Worm (Caenorhabditis elegans): Measurements from ENCODE around the gene H04J21.4.

Gene H04J21.4

DNA sequence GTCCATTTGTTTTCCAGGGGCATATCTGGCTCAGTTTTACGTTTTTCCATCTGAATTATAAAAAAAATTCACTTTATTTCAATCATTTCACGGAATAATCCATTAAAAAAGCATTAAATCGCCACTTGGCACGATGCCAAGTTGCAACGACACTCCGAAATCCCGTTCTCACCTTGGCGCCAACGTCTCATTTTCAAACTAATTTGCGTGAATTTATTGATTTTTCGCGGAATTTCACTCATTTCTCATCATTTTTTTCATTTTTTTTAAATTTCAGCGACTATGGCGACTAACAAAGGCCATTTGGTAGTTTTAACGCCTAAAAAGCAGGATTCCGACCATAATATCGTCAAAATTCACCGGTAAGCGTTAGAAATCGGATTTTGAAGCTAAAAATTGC lies 7.6 kb upstream of the H04J21.4 start, which contains the start of gene H14E04.2 (continued):
- TF ChIP-seq cey-2 (tag; optimal IDR thresholded peaks at IDR 0.05; ENCODE audit: borderline replicate concordance, insufficient read depth) (no peak), zip-2 (tag; optimal IDR thresholded peaks at IDR 0.05) (no peak), daf-19 (GFP tag; conservative IDR thresholded peaks at IDR 0.05) (no peak), nhr-6 (tag; optimal IDR thresholded peaks at IDR 0.05) (peak; percentile 26), mxl-3 (GFP tag; optimal IDR thresholded peaks at IDR 0.05) (no peak), F26F4.8 (GFP tag; conservative IDR thresholded peaks at IDR 0.05) (no peak), spr-3 (GFP tag; optimal IDR thresholded peaks at IDR 0.05) (no peak), F37D6.2 (tag; optimal IDR thresholded peaks at IDR 0.05) (no peak), jun-1 (tag; optimal IDR thresholded peaks at IDR 0.05) (no peak), F10B5.3 (tag; optimal IDR thresholded peaks at IDR 0.05) (no peak), saeg-2 (GFP tag; IDR thresholded peaks at IDR 0.05) (no peak), ZK546.5 (tag; optimal IDR thresholded peaks at IDR 0.05) (no peak), lir-3 (tag; optimal IDR thresholded peaks at IDR 0.05) (no peak), nhr-11 (tag; optimal IDR thresholded peaks at IDR 0.05) (peak; percentile 26), spr-1 (tag; optimal IDR thresholded peaks at IDR 0.05) (no peak), lin-13 (GFP tag; optimal IDR thresholded peaks at IDR 0.05) (peak; percentile 67), dmd-6 (GFP tag; IDR thresholded peaks at IDR 0.05) (no peak; the same call in 1 of the 2 replicates), hlh-30 (tag; optimal IDR thresholded peaks at IDR 0.05; ENCODE audit: insufficient read depth) (peak; percentile 49), lsy-2 (tag; optimal IDR thresholded peaks at IDR 0.05) (peak; percentile 11 to 88), nhr-10 (tag; optimal IDR thresholded peaks at IDR 0.05) (no peak), madf-9 (GFP tag; conservative IDR thresholded peaks at IDR 0.05) (no peak), ctbp-1 (GFP tag; IDR thresholded peaks at IDR 0.05) (no peak), F49E8.2 (tag; optimal IDR thresholded peaks at IDR 0.05; ENCODE audit: borderline replicate concordance) (no peak), sdz-12 (GFP tag; optimal IDR thresholded peaks at IDR 0.05) (no peak), attf-4 (tag; optimal IDR thresholded peaks at IDR 0.05) (no peak), php-3 (GFP tag; IDR thresholded peaks at IDR 0.05) (no peak), R02D3.7 (tag; optimal IDR thresholded peaks at IDR 0.05) (no peak), mdt-29 (GFP tag; IDR thresholded peaks at IDR 0.05) (no peak), Y48G9A.11 (GFP tag; IDR thresholded peaks at IDR 0.05) (peak; percentile 95), nhr-111 (GFP tag; optimal IDR thresholded peaks at IDR 0.05) (no peak), snpc-1.2 (GFP tag; IDR thresholded peaks at IDR 0.05) (no peak), dmd-8 (GFP tag; IDR thresholded peaks at IDR 0.05) (no peak), hif-1 (tag; optimal IDR thresholded peaks at IDR 0.05) (no peak), mep-1 (tag; optimal IDR thresholded peaks at IDR 0.05) (peak; percentile 59), dve-1 (tag; optimal IDR thresholded peaks at IDR 0.05; ENCODE audit: insufficient read depth) (no peak), lin-39 (tag; optimal IDR thresholded peaks at IDR 0.05) (no peak), ztf-11 (tag; optimal IDR thresholded peaks at IDR 0.05) (no peak), hmg-1.1 (GFP tag; IDR thresholded peaks at IDR 0.05) (no peak), unc-62 (GFP tag; optimal IDR thresholded peaks at IDR 0.05 in 1 of 2) (no peak), unc-62 (tag; optimal IDR thresholded peaks at IDR 0.05) (no peak), lin-29 (GFP tag; IDR thresholded peaks at IDR 0.05) (no peak), arid-1 (GFP tag; conservative IDR thresholded peaks at IDR 0.05) (no peak), mdl-1 (tag; optimal IDR thresholded peaks at IDR 0.05) (no peak), pha-4 (GFP tag; IDR thresholded peaks at IDR 0.05) (peak; percentile 35; the same call in 1 of the 2 replicates), pha-4 (tag; optimal IDR thresholded peaks at IDR 0.05) (no peak), mxl-2 (GFP tag; conservative IDR thresholded peaks at IDR 0.05) (no peak), tra-1 (GFP tag; IDR thresholded peaks at IDR 0.05) (no peak), hlh-11 (tag; optimal IDR thresholded peaks at IDR 0.05) (no peak), egl-27 (tag; optimal IDR thresholded peaks at IDR 0.05) (no peak), lim-7 (GFP tag; IDR thresholded peaks at IDR 0.05) (no peak), zag-1 (tag; optimal IDR thresholded peaks at IDR 0.05) (no peak), Y75B8A.6 (GFP tag; IDR thresholded peaks at IDR 0.05) (no peak)
